Fruit fly (Drosophila melanogaster) whole organism, embryonic: Measurements from ENCODE around the gene CG31710.

Experiments used
- CG13123 ChIP-seq: fragments of 200-800 bp; sonication (Bioruptor generic); optimal IDR thresholded peaks from 2 replicates; lab custom pipeline; 2016; ENCODE audit warnings: missing biosample characterization, missing genetic modification characterization
- CG16779 ChIP-seq: fragments of 200-800 bp; sonication (Bioruptor generic); IDR thresholded peaks from 2 replicates; pipeline ENCODE4 v1.3.6; 2022; ENCODE audit warnings: missing biosample characterization, missing genetic modification characterization
- CG8478 ChIP-seq: fragments of >200 bp; optimal IDR thresholded peaks from 2 replicates; lab custom pipeline; 2018
- CG8924 ChIP-seq: fragments of 200-800 bp; optimal IDR thresholded peaks from 3 replicates; lab custom pipeline; 2019; ENCODE audit warnings: missing biosample characterization, mild to moderate bottlenecking, missing genetic modification characterization, moderate library complexity
- Mrtf ChIP-seq: fragments of 200-800 bp; sonication (Bioruptor generic); IDR thresholded peaks from 3 replicates; pipeline ENCODE4 v1.3.6; 2022; ENCODE audit warnings: missing biosample characterization, missing genetic modification characterization
- Six4 ChIP-seq: fragments of 200-800 bp; sonication (Bioruptor generic); optimal IDR thresholded peaks from 2 replicates; lab custom pipeline; 2016; ENCODE audit warnings: missing biosample characterization, missing genetic modification characterization
- zfh2 ChIP-seq: fragments of 200-800 bp; sonication (Bioruptor generic); optimal IDR thresholded peaks from 2 replicates; lab custom pipeline; 2016; ENCODE audit warnings: missing biosample characterization, missing genetic modification characterization

DNA sequence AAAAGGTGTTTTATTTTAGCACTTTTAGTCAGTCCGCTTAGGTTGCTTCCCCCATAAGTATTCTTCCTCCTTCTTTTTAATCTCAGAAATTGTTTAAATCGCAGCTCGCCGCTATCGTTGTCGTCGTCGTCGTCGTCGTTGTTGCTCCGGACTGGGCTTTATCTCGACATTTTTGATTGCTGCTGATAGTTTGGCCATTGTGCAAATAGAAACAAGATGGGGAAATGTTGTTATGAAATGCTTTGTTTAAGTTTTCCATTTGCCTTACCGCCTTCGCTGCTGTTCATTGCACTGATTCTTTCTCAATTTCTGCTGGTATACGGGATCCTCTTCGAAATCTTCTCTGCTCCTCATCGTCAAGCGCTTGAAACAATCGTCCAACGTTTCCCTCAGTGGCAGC is 2.8 kb downstream of the CG31710 start:
- TF ChIP-seq CG8924 = no peak
- no peak for TF ChIP-seq Six4 (GFP tag; lab: Kevin White, UChicago)
- no peak for TF ChIP-seq CG8478 (lab: Kevin White, UChicago)
- no peak for TF ChIP-seq Mrtf
- TF ChIP-seq CG13123 (GFP tag; lab: Kevin White, UChicago) = no peak
- TF ChIP-seq CG16779 (GFP tag; lab: Robert Waterston, UW) = no peak
- no peak for TF ChIP-seq zfh2
